Worm (Caenorhabditis elegans) whole organism, L4 larva: ENCODE data around the gene R04B3.2.
A peak's percentile ranks its signal among the peaks of the same experiment; 100 is the strongest.

Experiments used
- F10B5.3 ChIP-seq: sonication (generic microtip); optimal IDR thresholded peaks from 2 replicates; lab custom pipeline; 2016; ENCODE audit warnings: mild to moderate bottlenecking, missing genetic modification characterization, missing compliant biosample characterization
- Y48G9A.11 ChIP-seq: fragments of 200-800 bp; sonication (Bioruptor generic); IDR thresholded peaks from 2 replicates; pipeline ENCODE4 v1.3.6; 2022; ENCODE audit warnings: missing genetic modification reagents, missing genetic modification characterization, missing compliant biosample characterization
- aha-1 ChIP-seq: fragments of 150-350 bp; peaks from one replicate; lab custom pipeline; 2014; ENCODE audit warnings: missing biosample characterization, missing genetic modification characterization
- ceh-20 ChIP-seq: fragments of 200-800 bp; sonication (Bioruptor generic); IDR thresholded peaks from 2 replicates; pipeline ENCODE4 v1.3.6; 2022; ENCODE audit warnings: missing genetic modification reagents, missing genetic modification characterization, missing compliant biosample characterization
- daf-16 ChIP-seq, 3 experiments: sonication (generic microtip); optimal IDR thresholded peaks; 2 replicates each; lab custom pipeline; 2016 to 2017; ENCODE audit warnings: missing genetic modification characterization in 3 of 3, missing genetic modification reagents in 3 of 3, mild to moderate bottlenecking in 2 of 3, missing compliant biosample characterization in 2 of 3, missing biosample characterization in 1 of 3, moderate library complexity in 1 of 3
- dmd-6 ChIP-seq: fragments of 200-800 bp; sonication (Bioruptor generic); IDR thresholded peaks from 2 replicates; pipeline ENCODE4 v1.3.6; 2022; ENCODE audit warnings: missing genetic modification reagents, missing genetic modification characterization, missing compliant biosample characterization
- dmd-8 ChIP-seq: fragments of 200-800 bp; sonication (Bioruptor generic); IDR thresholded peaks from 2 replicates; pipeline ENCODE4 v1.3.6; 2022; ENCODE audit warnings: missing genetic modification characterization, missing compliant biosample characterization
- hlh-11 ChIP-seq: fragments of 200-800 bp; sonication (Bioruptor generic); optimal IDR thresholded peaks from 2 replicates; lab custom pipeline; 2018; ENCODE audit warnings: mild to moderate bottlenecking, missing genetic modification characterization, missing compliant biosample characterization
- hlh-30 ChIP-seq: sonication (generic microtip); optimal IDR thresholded peaks from 2 replicates; lab custom pipeline; 2017; ENCODE audit warnings: antibody characterized with exemption, mild to moderate bottlenecking, missing genetic modification characterization, missing compliant biosample characterization; ENCODE audit not compliant: insufficient read depth
- hmg-1.1 ChIP-seq: fragments of 200-800 bp; sonication (Bioruptor generic); IDR thresholded peaks from 2 replicates; pipeline ENCODE4 v1.3.6; 2022; ENCODE audit warnings: missing genetic modification reagents, missing genetic modification characterization, missing compliant biosample characterization
- lin-1 ChIP-seq: fragments of 200-800 bp; sonication (Bioruptor generic); IDR thresholded peaks from 2 replicates; pipeline ENCODE4 v1.3.6; 2022; ENCODE audit warnings: missing genetic modification reagents, missing genetic modification characterization, missing compliant biosample characterization
- lin-38 ChIP-seq: fragments of 200-800 bp; sonication (Bioruptor generic); IDR thresholded peaks from 2 replicates; pipeline ENCODE4 v1.3.6; 2022; ENCODE audit warnings: missing genetic modification reagents, missing genetic modification characterization, missing compliant biosample characterization
- lin-39 ChIP-seq: fragments of 150-350 bp; optimal IDR thresholded peaks from 2 replicates; lab custom pipeline; 2014; ENCODE audit warnings: missing biosample characterization, missing genetic modification reagents, missing genetic modification characterization
- nhr-11 ChIP-seq: fragments of 150-350 bp; optimal IDR thresholded peaks from 2 replicates; lab custom pipeline; 2014; ENCODE audit warnings: missing biosample characterization, missing genetic modification characterization
- nhr-237 ChIP-seq: sonication (generic microtip); optimal IDR thresholded peaks from 2 replicates; lab custom pipeline; 2017; ENCODE audit warnings: missing biosample characterization, missing genetic modification characterization
- nhr-28 ChIP-seq: fragments of 150-350 bp; optimal IDR thresholded peaks from 2 replicates; lab custom pipeline; 2014; ENCODE audit warnings: missing biosample characterization, missing genetic modification characterization
- nhr-48 ChIP-seq: sonication (generic microtip); optimal IDR thresholded peaks from 2 replicates; lab custom pipeline; 2016; ENCODE audit warnings: mild to moderate bottlenecking, missing genetic modification characterization, missing compliant biosample characterization
- nhr-76 ChIP-seq: fragments of 150-350 bp; optimal IDR thresholded peaks from 2 replicates; lab custom pipeline; 2014; ENCODE audit warnings: missing biosample characterization, missing genetic modification characterization
- pha-4 ChIP-seq, 2 experiments: fragments of 150-350 bp in 1 of 2; fragments of 200-800 bp in 1 of 2; sonication (Bioruptor generic) in 1 of 2; IDR thresholded peaks in 1 of 2; optimal IDR thresholded peaks in 1 of 2; 2 replicates each; pipeline versions ENCODE4 v1.3.6 to Lab custom; 2014 to 2022; ENCODE audit warnings: missing genetic modification characterization in 2 of 2, missing genetic modification reagents in 2 of 2, missing biosample characterization in 1 of 2, missing compliant biosample characterization in 1 of 2
- php-3 ChIP-seq: fragments of 200-800 bp; sonication (Bioruptor generic); IDR thresholded peaks from 2 replicates; pipeline ENCODE4 v1.3.6; 2022; ENCODE audit warnings: missing genetic modification reagents, missing genetic modification characterization, missing compliant biosample characterization
- rbr-2 ChIP-seq: sonication (generic microtip); optimal IDR thresholded peaks from 2 replicates; lab custom pipeline; 2016; ENCODE audit warnings: missing genotype, missing genetic modification characterization, missing compliant biosample characterization
- spr-1 ChIP-seq: sonication (generic microtip); optimal IDR thresholded peaks from 2 replicates; lab custom pipeline; 2016; ENCODE audit warnings: mild to moderate bottlenecking, missing genetic modification characterization, missing compliant biosample characterization
- spr-3 ChIP-seq: fragments of 200-800 bp; sonication (Bioruptor generic); optimal IDR thresholded peaks from 2 replicates; lab custom pipeline; 2018; ENCODE audit warnings: mild to moderate bottlenecking, missing genetic modification characterization, missing compliant biosample characterization
- tra-1 ChIP-seq: fragments of 200-800 bp; sonication (Bioruptor generic); IDR thresholded peaks from 2 replicates; pipeline ENCODE4 v1.3.6; 2022; ENCODE audit warnings: missing genetic modification reagents, missing genetic modification characterization, missing compliant biosample characterization
- unc-130 ChIP-seq: sonication (generic microtip); optimal IDR thresholded peaks from 2 replicates; lab custom pipeline; 2016; ENCODE audit warnings: missing genetic modification reagents, missing genetic modification characterization, missing compliant biosample characterization
- unc-62 ChIP-seq, 3 experiments: fragments of 150-350 bp in 1 of 3; sonication (generic microtip); optimal IDR thresholded peaks in 2 of 3; peaks in 1 of 3; 1 replicate in 1 of 3; 2 replicates in 2 of 3; lab custom pipeline; 2014 to 2017; ENCODE audit warnings: missing biosample characterization in 3 of 3, missing genetic modification characterization in 3 of 3, missing genetic modification reagents in 3 of 3, missing genotype in 1 of 3
- zag-1 ChIP-seq: fragments of 150-350 bp; optimal IDR thresholded peaks from 2 replicates; lab custom pipeline; 2014; ENCODE audit warnings: missing biosample characterization, missing genetic modification characterization
- zip-2 ChIP-seq: fragments of 150-350 bp; optimal IDR thresholded peaks from 2 replicates; lab custom pipeline; 2014; ENCODE audit warnings: missing biosample characterization, missing genetic modification characterization

Gene R04B3.2

ce11 chrX:2432459-2432858 lies 41.1 kb downstream of the R04B3.2 start (continued):
- TF ChIP-seq hlh-11 (tag; lab: Kevin White, UChicago), result peak; percentile 87

- no peak for TF ChIP-seq nhr-28 (tag; lab: Kevin White, UChicago)
- TF ChIP-seq unc-62 (GFP tag; optimal IDR thresholded peaks at IDR 0.05 in 1 of 2; lab: Kevin White, UChicago), result peak in 1 of 2 experiments; percentile 94
- TF ChIP-seq unc-62 (tag; optimal IDR thresholded peaks at IDR 0.05; lab: Kevin White, UChicago), result no peak
- TF ChIP-seq hmg-1.1, result no peak
Measured at ce11 chrX:2430317-2430716, 43.2 kb downstream of the R04B3.2 start.

ce11 chrX:2427404-2427803 lies 46.1 kb downstream of the R04B3.2 start, which contains the start of gene gcy-31:
Gene gcy-31 (minus strand): TSS chrX:2427504.
- peak; percentile 63 for TF ChIP-seq aha-1 (tag; lab: Kevin White, UChicago)
- TF ChIP-seq nhr-76 (tag; lab: Kevin White, UChicago), result no peak

DNA sequence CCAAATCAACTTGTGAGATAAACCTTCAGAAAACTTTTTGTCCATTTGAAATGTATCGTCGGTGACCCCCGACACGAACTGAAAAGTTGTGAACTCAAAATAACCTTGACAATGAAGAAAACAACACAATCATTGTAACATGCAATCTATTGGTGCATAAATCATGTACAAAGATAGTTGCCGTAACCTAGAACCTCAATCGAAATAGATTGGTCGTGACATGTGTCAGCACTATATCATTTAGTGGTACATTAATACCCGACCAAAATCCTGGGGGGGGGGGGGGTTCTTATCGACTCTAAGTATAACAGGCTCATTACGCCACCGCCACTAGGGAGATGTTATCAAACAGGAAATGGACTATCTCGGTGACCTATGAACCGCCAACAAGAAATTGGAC lies 46.6 kb downstream of the R04B3.2 start:
- TF ChIP-seq unc-130 (GFP tag; lab: Kevin White, UChicago), result no peak
- TF ChIP-seq lin-38 (GFP tag; lab: Robert Waterston, UW), result no peak
- TF ChIP-seq spr-1, result no peak
- TF ChIP-seq ceh-20 (GFP tag; lab: Robert Waterston, UW), result no peak
- no peak for TF ChIP-seq lin-1 (GFP tag; lab: Robert Waterston, UW)
- TF ChIP-seq nhr-11, result no peak
- TF ChIP-seq zag-1 (tag; lab: Kevin White, UChicago), result no peak
- TF ChIP-seq dmd-6, result no peak
- no peak for TF ChIP-seq pha-4 (GFP tag; IDR thresholded peaks at IDR 0.05; lab: Robert Waterston, UW)
- TF ChIP-seq pha-4 (tag; optimal IDR thresholded peaks at IDR 0.05; lab: Kevin White, UChicago), result no peak
- TF ChIP-seq nhr-28 (tag; lab: Kevin White, UChicago), result no peak
- no peak for TF ChIP-seq dmd-8 (GFP tag; lab: Robert Waterston, UW)
- no peak for TF ChIP-seq php-3 (GFP tag; lab: Robert Waterston, UW)
- no peak for TF ChIP-seq spr-3 (GFP tag; lab: Kevin White, UChicago)

DNA sequence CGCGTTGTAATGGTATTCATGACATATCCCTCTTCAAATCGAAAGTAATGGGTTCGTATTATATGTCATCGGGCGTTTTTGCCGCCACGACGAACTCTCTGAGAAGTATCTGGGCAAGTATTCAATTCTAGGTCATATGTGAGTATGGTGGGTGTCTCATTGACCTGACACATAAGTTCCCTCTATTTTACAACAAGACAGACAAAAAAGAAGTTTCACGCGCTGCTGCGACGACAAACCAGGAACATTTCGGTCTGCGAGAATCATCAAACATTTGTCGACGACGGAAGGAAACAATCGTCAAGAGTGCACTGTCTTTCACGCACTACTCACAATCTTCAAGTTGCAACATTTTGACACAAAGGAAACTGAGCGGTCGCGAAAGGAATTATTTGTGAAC lies 48.2 kb downstream of the R04B3.2 start:
- peak; percentile 6 for TF ChIP-seq hlh-30 (tag; lab: Kevin White, UChicago)
- no peak for TF ChIP-seq Y48G9A.11 (GFP tag; lab: Robert Waterston, UW)
- peak; percentile 2 for TF ChIP-seq nhr-28 (tag; lab: Kevin White, UChicago)
- TF ChIP-seq unc-62 (GFP tag; optimal IDR thresholded peaks at IDR 0.05 in 1 of 2; lab: Kevin White, UChicago), result peak in 1 of 2 experiments; percentile 92
- TF ChIP-seq unc-62 (tag; optimal IDR thresholded peaks at IDR 0.05; lab: Kevin White, UChicago), result no peak
- no peak for TF ChIP-seq nhr-48 (tag; lab: Kevin White, UChicago)
- TF ChIP-seq dmd-6, result peak; percentile 32

DNA sequence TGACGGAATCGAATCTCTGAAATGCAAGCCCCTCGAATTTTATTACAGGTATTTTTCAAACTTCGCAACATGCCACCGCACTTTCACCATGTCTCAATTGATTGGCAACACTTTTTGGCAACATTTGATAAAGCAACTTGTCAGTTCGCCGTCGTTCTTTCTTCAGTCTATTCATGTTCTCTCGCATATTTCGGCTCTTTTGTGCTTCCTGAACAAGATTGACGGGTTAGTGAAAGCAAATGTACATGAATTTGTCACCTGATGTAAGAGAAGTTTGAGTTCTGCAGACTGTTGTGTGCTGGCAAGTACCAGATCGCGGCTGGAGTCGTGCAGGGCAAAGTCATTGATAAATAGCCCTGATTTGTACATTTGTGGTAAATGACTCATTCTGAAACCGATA lies 51.4 kb downstream of the R04B3.2 start:
- TF ChIP-seq hlh-11 (tag; lab: Kevin White, UChicago) (peak; percentile 60), nhr-48 (tag; lab: Kevin White, UChicago) (peak; percentile 60), zip-2 (tag; lab: Kevin White, UChicago) (no peak), tra-1 (GFP tag; lab: Robert Waterston, UW) (peak; percentile 90), rbr-2 (tag; lab: Kevin White, UChicago) (no peak), daf-16 (GFP tag; optimal IDR thresholded peaks at IDR 0.05; lab: Kevin White, UChicago) (peak in 1 of 2 experiments; percentile 38), daf-16 (tag; optimal IDR thresholded peaks at IDR 0.05; lab: Kevin White, UChicago) (no peak), aha-1 (tag; lab: Kevin White, UChicago) (peak; percentile 16), dmd-6 (peak; percentile 96), php-3 (GFP tag; lab: Robert Waterston, UW) (peak; percentile 11; the same call in 1 of the 2 replicates), lin-39 (tag; lab: Kevin White, UChicago) (no peak), nhr-237 (tag; lab: Kevin White, UChicago) (no peak), F10B5.3 (tag; lab: Kevin White, UChicago) (no peak)
- TF ChIP-seq, all 104 proteins: peak for 7
